Worm (Caenorhabditis elegans) whole organism, young adult: Measurements from ENCODE around the gene snf-5.
A peak's percentile ranks its signal among the peaks of the same experiment; 100 is the strongest.

Experiments used
- B0019.2 ChIP-seq: fragments of 200-800 bp; sonication (Bioruptor generic); conservative IDR thresholded peaks from 2 replicates; pipeline ENCODE4 v1.3.6; 2022; ENCODE audit warnings: missing genetic modification reagents, missing genetic modification characterization, missing compliant biosample characterization
- B0261.1 ChIP-seq: sonication (generic microtip); optimal IDR thresholded peaks from 2 replicates; lab custom pipeline; 2016; ENCODE audit warnings: mild to moderate bottlenecking, missing genetic modification characterization, moderate library complexity, missing compliant biosample characterization
- C17E4.6 ChIP-seq: fragments of 200-800 bp; sonication (Bioruptor generic); IDR thresholded peaks from 2 replicates; pipeline ENCODE4 v1.3.6; 2022; ENCODE audit warnings: missing genetic modification reagents, missing genetic modification characterization, missing compliant biosample characterization
- F10E7.11 ChIP-seq: sonication (generic microtip); optimal IDR thresholded peaks from 2 replicates; lab custom pipeline; 2017; ENCODE audit warnings: mild to moderate bottlenecking, missing genetic modification characterization, moderate library complexity, missing compliant biosample characterization
- F49E8.2 ChIP-seq: sonication (generic microtip); optimal IDR thresholded peaks from 3 replicates; lab custom pipeline; 2017; ENCODE audit warnings: missing genetic modification characterization, mild to moderate bottlenecking, missing compliant biosample characterization, antibody characterized with exemption, moderate library complexity; ENCODE audit not compliant: insufficient read depth
- F52B5.7 ChIP-seq: sonication (generic microtip); optimal IDR thresholded peaks from 2 replicates; lab custom pipeline; 2016; ENCODE audit warnings: mild to moderate bottlenecking, missing genetic modification characterization, missing compliant biosample characterization
- F55B11.4 ChIP-seq: sonication (generic microtip); optimal IDR thresholded peaks from 2 replicates; lab custom pipeline; 2016; ENCODE audit warnings: missing compliant biosample characterization, missing genetic modification characterization, borderline replicate concordance; ENCODE audit not compliant: insufficient read depth
- T07F8.4 ChIP-seq: sonication (generic microtip); optimal IDR thresholded peaks from 2 replicates; lab custom pipeline; 2016; ENCODE audit warnings: mild to moderate bottlenecking, missing genetic modification characterization, moderate library complexity, missing compliant biosample characterization
- Y53F4B.3 ChIP-seq: fragments of 200-800 bp; sonication (Bioruptor generic); IDR thresholded peaks from 2 replicates; pipeline ENCODE4 v1.3.6; 2022; ENCODE audit warnings: missing genetic modification reagents, missing genetic modification characterization, missing compliant biosample characterization
- Y95B8A.8 ChIP-seq: fragments of 200-800 bp; sonication (Bioruptor generic); IDR thresholded peaks from 2 replicates; pipeline ENCODE4 v1.3.6; 2022; ENCODE audit warnings: missing genetic modification reagents, missing genetic modification characterization, missing compliant biosample characterization
- aptf-2 ChIP-seq: fragments of 200-800 bp; sonication (Bioruptor generic); conservative IDR thresholded peaks from 2 replicates; pipeline ENCODE4 v1.3.6; 2022; ENCODE audit warnings: missing genetic modification reagents, missing genetic modification characterization, missing compliant biosample characterization
- bed-1 ChIP-seq: fragments of 200-800 bp; sonication (Bioruptor generic); IDR thresholded peaks from 2 replicates; pipeline ENCODE4 v1.3.6; 2022; ENCODE audit warnings: missing genetic modification reagents, missing genetic modification characterization, missing compliant biosample characterization
- bed-2 ChIP-seq: fragments of 200-800 bp; sonication (Bioruptor generic); IDR thresholded peaks from 2 replicates; pipeline ENCODE4 v1.3.6; 2022; ENCODE audit warnings: missing genetic modification reagents, missing genetic modification characterization, missing compliant biosample characterization
- ccch-3 ChIP-seq: fragments of 200-800 bp; sonication (Bioruptor generic); optimal IDR thresholded peaks from 2 replicates; lab custom pipeline; 2018; ENCODE audit warnings: mild to moderate bottlenecking, missing genetic modification characterization, missing compliant biosample characterization
- ceh-91 ChIP-seq: fragments of 200-800 bp; sonication (Bioruptor generic); IDR thresholded peaks from 2 replicates; pipeline ENCODE4 v1.3.6; 2022; ENCODE audit warnings: missing genetic modification reagents, missing genetic modification characterization, missing compliant biosample characterization
- efl-1 ChIP-seq: fragments of 150-350 bp; optimal IDR thresholded peaks from 2 replicates; lab custom pipeline; 2014; ENCODE audit warnings: missing biosample characterization, missing genetic modification reagents, missing genetic modification characterization
- egl-44 ChIP-seq: fragments of 200-800 bp; sonication (Bioruptor generic); IDR thresholded peaks from 2 replicates; pipeline ENCODE4 v1.3.6; 2022; ENCODE audit warnings: missing genetic modification reagents, missing genetic modification characterization, missing compliant biosample characterization
- ets-4 ChIP-seq: fragments of 200-800 bp; sonication (Bioruptor generic); optimal IDR thresholded peaks from 2 replicates; lab custom pipeline; 2018; ENCODE audit warnings: mild to moderate bottlenecking, missing genetic modification characterization, missing compliant biosample characterization
- gei-17 ChIP-seq: fragments of 200-800 bp; sonication (Bioruptor generic); optimal IDR thresholded peaks from 2 replicates; lab custom pipeline; 2018; ENCODE audit warnings: mild to moderate bottlenecking, missing genetic modification characterization, missing compliant biosample characterization
- hlh-12 ChIP-seq: sonication (generic microtip); optimal IDR thresholded peaks from 2 replicates; lab custom pipeline; 2016; ENCODE audit warnings: missing genetic modification characterization, missing compliant biosample characterization
- hlh-26 ChIP-seq: fragments of 200-800 bp; sonication (Bioruptor generic); conservative IDR thresholded peaks from 2 replicates; pipeline ENCODE4 v1.3.6; 2022; ENCODE audit warnings: missing genetic modification reagents, missing genetic modification characterization, missing compliant biosample characterization
- hmg-1.2 ChIP-seq: fragments of 200-800 bp; sonication (Bioruptor generic); IDR thresholded peaks from 2 replicates; pipeline ENCODE4 v1.3.6; 2022; ENCODE audit warnings: missing genetic modification reagents, missing genetic modification characterization, missing compliant biosample characterization
- lin-26 ChIP-seq: fragments of 200-800 bp; sonication (Bioruptor generic); IDR thresholded peaks from 2 replicates; pipeline ENCODE4 v1.3.6; 2022; ENCODE audit warnings: missing genetic modification reagents, missing genetic modification characterization, missing compliant biosample characterization
- lsy-27 ChIP-seq: sonication (generic microtip); optimal IDR thresholded peaks from 2 replicates; lab custom pipeline; 2017; ENCODE audit warnings: missing genetic modification characterization, mild to moderate bottlenecking, missing compliant biosample characterization, antibody characterized with exemption, missing genotype, borderline replicate concordance; ENCODE audit not compliant: insufficient read depth
- madf-3 ChIP-seq: fragments of 200-800 bp; sonication (Bioruptor generic); IDR thresholded peaks from 2 replicates; pipeline ENCODE4 v1.3.6; 2022; ENCODE audit warnings: missing genetic modification reagents, missing genetic modification characterization, missing compliant biosample characterization
- madf-8 ChIP-seq: fragments of 200-800 bp; sonication (Bioruptor generic); conservative IDR thresholded peaks from 2 replicates; pipeline ENCODE4 v1.3.6; 2022; ENCODE audit warnings: missing genetic modification reagents, missing genetic modification characterization, missing compliant biosample characterization
- nhr-179 ChIP-seq: sonication (generic microtip); optimal IDR thresholded peaks from 2 replicates; lab custom pipeline; 2016; ENCODE audit warnings: mild to moderate bottlenecking, missing genetic modification characterization, missing compliant biosample characterization
- nhr-80 ChIP-seq: sonication (generic microtip); optimal IDR thresholded peaks from 2 replicates; lab custom pipeline; 2016; ENCODE audit warnings: missing genetic modification characterization, missing compliant biosample characterization
- nhr-90 ChIP-seq: sonication (generic microtip); optimal IDR thresholded peaks from 2 replicates; lab custom pipeline; 2016; ENCODE audit warnings: missing genotype, mild to moderate bottlenecking, missing genetic modification characterization, missing compliant biosample characterization
- sptf-2 ChIP-seq: fragments of 200-800 bp; sonication (Bioruptor generic); optimal IDR thresholded peaks from 2 replicates; lab custom pipeline; 2018; ENCODE audit warnings: mild to moderate bottlenecking, missing genetic modification characterization, missing compliant biosample characterization
- unc-130 ChIP-seq: sonication (generic microtip); optimal IDR thresholded peaks from 2 replicates; lab custom pipeline; 2016; ENCODE audit warnings: missing genetic modification reagents, missing genetic modification characterization, missing compliant biosample characterization
- unc-62 ChIP-seq: fragments of 150-350 bp; optimal IDR thresholded peaks from 2 replicates; lab custom pipeline; 2014; ENCODE audit warnings: missing biosample characterization, missing genetic modification reagents, missing genetic modification characterization
- xnd-1 ChIP-seq: sonication (generic microtip); optimal IDR thresholded peaks from 2 replicates; lab custom pipeline; 2016; ENCODE audit warnings: missing genotype, missing genetic modification reagents, missing genetic modification characterization, missing compliant biosample characterization
- ztf-28 ChIP-seq: fragments of 200-800 bp; sonication (Bioruptor generic); IDR thresholded peaks from 2 replicates; pipeline ENCODE4 v1.3.6; 2022; ENCODE audit warnings: missing genetic modification reagents, missing genetic modification characterization, missing compliant biosample characterization

snf-5 gene

DNA sequence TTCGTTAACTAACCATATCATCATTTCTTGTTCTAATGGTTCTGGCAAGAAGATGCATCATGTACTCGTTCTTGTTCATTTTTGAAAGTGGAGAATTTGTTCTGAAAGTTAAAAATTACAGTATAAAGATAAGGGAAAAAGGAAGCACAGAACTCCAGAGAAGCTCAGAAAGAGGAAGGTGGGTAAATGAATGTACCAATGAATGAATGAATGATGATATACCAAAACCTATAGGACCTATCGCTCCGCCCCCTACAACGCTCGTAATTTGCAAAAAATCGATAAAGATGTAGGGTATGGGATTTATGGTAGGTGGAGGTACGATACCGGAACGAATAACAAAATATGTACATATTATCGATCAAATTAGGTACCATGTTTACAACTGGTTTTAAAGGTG, 17.8 kb downstream of the snf-5 start, which contains the start of gene pes-10:
pes-10 (minus strand) TSS at position 101 of the 400 bp plus-strand sequence.
- TF ChIP-seq sptf-2 (GFP tag; lab: Kevin White, UChicago) (no peak), egl-44 (GFP tag; lab: Robert Waterston, UW) (no peak), aptf-2 (GFP tag; lab: Robert Waterston, UW) (no peak), ceh-91 (GFP tag; lab: Robert Waterston, UW) (no peak), C17E4.6 (no peak), madf-8 (GFP tag; lab: Robert Waterston, UW) (no peak), ztf-28 (GFP tag; lab: Robert Waterston, UW) (no peak), unc-130 (GFP tag; lab: Kevin White, UChicago) (no peak), lsy-27 (tag; lab: Kevin White, UChicago) (no peak), Y53F4B.3 (GFP tag; lab: Robert Waterston, UW) (no peak)

DNA sequence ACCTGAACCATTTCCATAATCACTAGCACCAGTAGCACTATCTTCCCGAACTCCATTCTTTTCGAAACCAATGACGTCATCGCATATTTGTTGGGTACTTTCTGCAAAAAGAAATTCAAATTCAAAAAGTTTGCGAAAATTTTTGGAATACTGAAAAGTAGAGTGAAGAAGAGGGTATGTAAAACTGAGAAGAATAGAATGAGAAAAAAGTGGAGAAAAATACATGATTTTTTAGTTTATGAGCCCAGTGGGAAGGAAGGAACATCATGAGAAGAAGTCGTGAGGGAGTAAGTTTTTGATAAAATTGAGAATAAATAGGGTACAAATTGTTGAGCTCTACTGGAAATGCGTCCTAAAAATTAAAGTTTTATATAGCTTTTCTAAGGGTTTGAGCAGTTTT, 25.5 kb downstream of the snf-5 start, which contains the start of gene lgc-35:
lgc-35 (minus strand) TSS at position 101 of the 400 bp plus-strand sequence.
- no peak for TF ChIP-seq F55B11.4 (tag; lab: Kevin White, UChicago)
- no peak for TF ChIP-seq aptf-2 (GFP tag; lab: Robert Waterston, UW)
- TF ChIP-seq unc-62 (GFP tag; lab: Kevin White, UChicago) = no peak
- no peak for TF ChIP-seq gei-17 (GFP tag; lab: Kevin White, UChicago)
- no peak for TF ChIP-seq lin-26 (GFP tag; lab: Robert Waterston, UW)
- TF ChIP-seq Y95B8A.8 = no peak
- no peak for TF ChIP-seq T07F8.4 (tag; lab: Kevin White, UChicago)
- no peak for TF ChIP-seq xnd-1 (tag; lab: Kevin White, UChicago)
- no peak for TF ChIP-seq bed-1 (GFP tag; lab: Robert Waterston, UW)
- no peak for TF ChIP-seq nhr-179
- no peak for TF ChIP-seq F49E8.2 (tag; lab: Kevin White, UChicago)
- TF ChIP-seq madf-3 (GFP tag; lab: Robert Waterston, UW) = no peak
- no peak for TF ChIP-seq bed-2 (GFP tag; lab: Robert Waterston, UW)
- no peak for TF ChIP-seq nhr-90 (tag; lab: Kevin White, UChicago)
- TF ChIP-seq efl-1 (GFP tag; lab: Kevin White, UChicago) = no peak
- TF ChIP-seq hlh-12 (tag; lab: Kevin White, UChicago) = no peak

- peak; percentile 37; the same call in 1 of the 2 replicates for TF ChIP-seq hmg-1.2 (GFP tag; lab: Robert Waterston, UW)
- no peak for TF ChIP-seq hlh-26 (GFP tag; lab: Robert Waterston, UW)
Observed at ce11 chrII:12830347-12830746, 35.2 kb downstream of the snf-5 start, which contains the start of gene bcmo-1. TSS of gene bcmo-1 (plus strand) at chrII:12830676.

DNA sequence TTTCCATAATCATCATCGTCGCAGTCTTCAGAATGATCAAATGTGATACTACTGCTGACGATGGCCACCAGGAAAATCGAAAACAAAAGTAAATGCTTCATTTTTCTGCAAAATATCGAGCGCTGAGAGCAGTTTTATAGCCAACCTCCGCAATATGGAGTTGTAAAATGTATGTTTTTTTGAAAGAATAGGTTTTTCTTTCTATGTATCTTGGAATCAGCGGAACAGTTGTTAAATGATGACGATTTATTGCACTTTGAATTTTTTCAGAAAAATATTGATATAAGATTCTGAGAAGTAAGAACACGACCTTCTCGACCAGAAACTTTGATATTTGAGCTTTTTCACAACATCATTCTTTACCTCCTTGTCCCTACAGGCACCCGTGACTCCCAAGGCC, 36.7 kb downstream of the snf-5 start, which contains the start of gene Y46G5A.23:
Y46G5A.23 (minus strand) TSS at position 101 of the 400 bp plus-strand sequence.
- TF ChIP-seq ets-4 (GFP tag; lab: Kevin White, UChicago) (no peak), B0019.2 (GFP tag; lab: Robert Waterston, UW) (no peak), F10E7.11 (tag; lab: Kevin White, UChicago) (no peak), efl-1 (GFP tag; lab: Kevin White, UChicago) (no peak), madf-8 (GFP tag; lab: Robert Waterston, UW) (no peak), ccch-3 (GFP tag; lab: Kevin White, UChicago) (no peak), F52B5.7 (tag; lab: Kevin White, UChicago) (no peak), nhr-80 (tag; lab: Kevin White, UChicago) (no peak), unc-130 (GFP tag; lab: Kevin White, UChicago) (no peak), B0261.1 (no peak)
